Fruit fly (Drosophila melanogaster): ENCODE results near the gene br.

dm6 chrX:1647876-1648275, 72.9 kb downstream of the br start:
- TF ChIP-seq tai (GFP tag; optimal IDR thresholded peaks at IDR 0.05) (no peak), pan (optimal IDR thresholded peaks at IDR 0.05) (no peak), h (GFP tag; optimal IDR thresholded peaks at IDR 0.05) (no peak), Vsx2 (GFP tag; optimal IDR thresholded peaks at IDR 0.05; ENCODE audit: partially characterized antibody) (no peak), br (GFP tag; optimal IDR thresholded peaks at IDR 0.05) (no peak), Abd-B (GFP tag; optimal IDR thresholded peaks at IDR 0.05) (no peak), HLH106 (tag; optimal IDR thresholded peaks at IDR 0.05) (no peak), N (GFP tag; optimal IDR thresholded peaks at IDR 0.05) (no peak), dsf (GFP tag; optimal IDR thresholded peaks at IDR 0.05; ENCODE audit: borderline replicate concordance) (no peak), usp (GFP tag; optimal IDR thresholded peaks at IDR 0.05) (no peak), CrebA (GFP tag; optimal IDR thresholded peaks at IDR 0.05; ENCODE audit: borderline replicate concordance) (no peak), psq (GFP tag; optimal IDR thresholded peaks at IDR 0.05) (no peak), Hr78 (GFP tag; optimal IDR thresholded peaks at IDR 0.05) (no peak)
